Worm (Caenorhabditis elegans): ENCODE data around the gene Y50D7A.8.

Gene Y50D7A.8

ce11 chrIII:312873-313272 is 30.2 kb downstream of the Y50D7A.8 start:
- TF ChIP-seq hmg-11 (tag; optimal IDR thresholded peaks at IDR 0.05) (no peak), nhr-237 (tag; optimal IDR thresholded peaks at IDR 0.05) (no peak), daf-12 (tag; optimal IDR thresholded peaks at IDR 0.05) (no peak), pqm-1 (tag; optimal IDR thresholded peaks at IDR 0.05) (no peak), nhr-28 (tag; optimal IDR thresholded peaks at IDR 0.05) (no peak), tbx-2 (tag; optimal IDR thresholded peaks at IDR 0.05) (no peak), ceh-9 (tag; optimal IDR thresholded peaks at IDR 0.05) (no peak), fos-1 (tag; optimal IDR thresholded peaks at IDR 0.05) (no peak), skn-1 (tag; optimal IDR thresholded peaks at IDR 0.05) (peak; percentile 7), jun-1 (tag; optimal IDR thresholded peaks at IDR 0.05) (no peak), egl-27 (tag; optimal IDR thresholded peaks at IDR 0.05) (peak; percentile 45), sea-2 (GFP tag; optimal IDR thresholded peaks at IDR 0.05) (no peak), zag-1 (tag; optimal IDR thresholded peaks at IDR 0.05) (no peak)

DNA sequence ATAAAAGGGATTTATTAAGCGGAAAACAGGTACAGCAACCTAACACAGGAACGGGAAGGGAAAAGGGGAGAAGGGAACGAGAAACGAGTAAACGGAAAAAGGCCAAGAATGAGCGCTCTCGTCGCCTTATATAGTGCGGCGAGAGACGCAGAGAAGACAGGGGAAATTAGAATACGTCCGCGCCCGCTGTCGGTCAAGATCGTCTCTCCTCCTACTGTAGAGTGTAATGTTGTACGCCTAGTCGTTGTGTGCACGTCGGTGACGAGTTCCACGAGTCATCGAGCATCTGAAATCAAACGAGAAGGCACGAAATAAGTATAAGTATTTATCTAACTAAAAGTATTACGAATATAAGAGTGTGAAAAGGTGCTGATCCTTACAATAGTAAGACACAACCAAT is 31.9 kb downstream of the Y50D7A.8 start:
- peak; percentile 2 for TF ChIP-seq hmg-11 (tag; optimal IDR thresholded peaks at IDR 0.05)
- no peak for TF ChIP-seq fkh-10 (GFP tag; optimal IDR thresholded peaks at IDR 0.05)

DNA sequence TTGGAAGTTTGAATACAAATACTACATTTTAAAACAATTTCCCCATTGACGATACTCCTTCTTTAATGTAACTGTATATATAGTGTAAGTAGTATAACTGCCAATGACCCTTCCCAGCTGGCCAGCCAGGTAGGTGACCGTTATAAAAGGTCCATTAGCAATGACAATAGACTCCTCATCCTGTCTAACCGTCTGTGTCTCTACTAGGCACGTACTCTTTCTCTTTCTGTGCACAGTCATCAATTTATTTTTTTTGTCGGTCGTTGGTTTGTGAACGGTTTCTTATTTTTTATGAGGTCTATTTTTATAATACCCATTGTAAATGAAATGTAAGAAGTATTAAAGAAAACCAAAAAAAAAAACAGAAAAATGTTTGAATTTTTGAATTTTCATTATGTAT is 38.5 kb downstream of the Y50D7A.8 start:
- TF ChIP-seq ceh-28 (tag; optimal IDR thresholded peaks at IDR 0.05) = no peak
- TF ChIP-seq nhr-28 (tag; optimal IDR thresholded peaks at IDR 0.05) = no peak
- no peak for TF ChIP-seq fkh-2 (tag; optimal IDR thresholded peaks at IDR 0.05)
- TF ChIP-seq nhr-43 (tag; optimal IDR thresholded peaks at IDR 0.05; ENCODE audit: poor library complexity, severe bottlenecking) = no peak
- no peak for TF ChIP-seq zag-1 (tag; optimal IDR thresholded peaks at IDR 0.05)
- no peak for TF ChIP-seq jun-1 (tag; optimal IDR thresholded peaks at IDR 0.05)
- no peak for TF ChIP-seq lin-39 (tag; optimal IDR thresholded peaks at IDR 0.05)
- no peak for TF ChIP-seq ztf-4 (tag; optimal IDR thresholded peaks at IDR 0.05)
- no peak for TF ChIP-seq elt-1 (tag; optimal IDR thresholded peaks at IDR 0.05)
- TF ChIP-seq nhr-12 (tag; optimal IDR thresholded peaks at IDR 0.05) = no peak
- TF ChIP-seq daf-12 (tag; optimal IDR thresholded peaks at IDR 0.05) = no peak

DNA sequence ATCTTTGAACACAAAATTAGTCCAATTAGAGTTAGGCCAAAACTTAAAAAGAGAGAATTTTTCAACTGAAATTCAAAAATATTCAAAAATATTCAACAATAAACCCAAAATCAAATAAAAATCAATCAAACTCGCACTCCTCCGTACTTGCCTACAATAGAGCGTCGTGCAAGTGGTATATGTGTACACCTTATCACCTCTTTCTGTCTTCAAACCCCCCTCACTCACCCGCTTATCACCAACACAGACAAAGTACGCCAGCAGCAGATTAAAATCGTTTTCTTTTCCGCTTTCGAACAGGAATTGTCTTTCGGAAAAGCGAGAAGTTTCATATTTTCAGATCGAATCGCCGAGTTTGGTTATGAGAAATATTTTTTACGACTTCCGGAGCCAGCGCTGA is 43.8 kb downstream of the Y50D7A.8 start:
- TF ChIP-seq elt-2 (tag; optimal IDR thresholded peaks at IDR 0.05) = peak; percentile 82
- TF ChIP-seq tbx-2 (tag; optimal IDR thresholded peaks at IDR 0.05) = no peak
- TF ChIP-seq pqm-1 (tag; optimal IDR thresholded peaks at IDR 0.05) = peak; percentile 36

DNA sequence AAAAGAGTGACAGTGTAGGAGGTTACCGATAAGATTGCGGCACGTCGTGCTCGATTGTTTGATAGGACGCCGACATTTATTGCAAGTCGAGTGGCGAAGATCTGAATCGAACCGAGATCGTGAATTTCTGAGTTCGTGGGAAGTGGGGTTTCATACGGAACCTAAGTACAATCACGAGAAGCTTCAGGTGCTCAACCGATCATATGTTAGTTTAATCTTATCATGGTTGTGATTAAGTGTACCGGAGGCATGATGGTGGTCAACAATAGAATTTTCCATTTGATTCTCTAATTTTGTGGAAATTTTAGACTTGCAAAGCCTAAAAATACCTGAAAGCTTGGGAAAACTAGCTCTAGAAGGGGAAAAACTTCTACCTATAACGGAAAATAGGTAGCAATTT is 44.6 kb downstream of the Y50D7A.8 start, which contains the start of gene ads-1:
ads-1 (minus strand) TSS at position 101 of the 400 bp plus-strand sequence.
- TF ChIP-seq eor-1 (tag; optimal IDR thresholded peaks at IDR 0.05) = no peak
- no peak for TF ChIP-seq nhr-25 (tag; optimal IDR thresholded peaks at IDR 0.05)
- no peak for TF ChIP-seq tbx-2 (tag; optimal IDR thresholded peaks at IDR 0.05)
- TF ChIP-seq ceh-16 (tag; optimal IDR thresholded peaks at IDR 0.05) = no peak
- TF ChIP-seq snpc-4 (tag; optimal IDR thresholded peaks at IDR 0.05) = no peak
- no peak for TF ChIP-seq hmg-11 (tag; optimal IDR thresholded peaks at IDR 0.05)
- TF ChIP-seq fos-1 (tag; optimal IDR thresholded peaks at IDR 0.05) = no peak
- TF ChIP-seq elt-3 (tag; optimal IDR thresholded peaks at IDR 0.05) = no peak
- no peak for TF ChIP-seq unc-62 (GFP tag; optimal IDR thresholded peaks at IDR 0.05)
- TF ChIP-seq daf-12 (tag; optimal IDR thresholded peaks at IDR 0.05) = no peak
- no peak for TF ChIP-seq jun-1 (tag; optimal IDR thresholded peaks at IDR 0.05)
- TF ChIP-seq nhr-237 (tag; optimal IDR thresholded peaks at IDR 0.05) = no peak
- TF ChIP-seq ZK546.5 (tag; optimal IDR thresholded peaks at IDR 0.05) = no peak
- TF ChIP-seq nhr-77 (tag; optimal IDR thresholded peaks at IDR 0.05) = no peak
- TF ChIP-seq R02D3.7 (tag; optimal IDR thresholded peaks at IDR 0.05) = no peak

ce11 chrIII:294527-294926 is 48.5 kb downstream of the Y50D7A.8 start, which contains the start of gene Y50D7A.13:
Y50D7A.13 (minus strand) TSS chrIII:294627.
- no peak for TF ChIP-seq ceh-28 (tag; optimal IDR thresholded peaks at IDR 0.05)
- no peak for TF ChIP-seq nhr-77 (tag; optimal IDR thresholded peaks at IDR 0.05)
- TF ChIP-seq egl-5 (tag; optimal IDR thresholded peaks at IDR 0.05) = no peak
- no peak for TF ChIP-seq elt-3 (tag; optimal IDR thresholded peaks at IDR 0.05)
- TF ChIP-seq ceh-9 (tag; optimal IDR thresholded peaks at IDR 0.05) = no peak
- TF ChIP-seq jun-1 (tag; optimal IDR thresholded peaks at IDR 0.05) = no peak
- no peak for TF ChIP-seq daf-12 (tag; optimal IDR thresholded peaks at IDR 0.05)
- no peak for TF ChIP-seq lin-15B (tag; optimal IDR thresholded peaks at IDR 0.05)

Measured in whole organism, L3 larva.